Worm (Caenorhabditis elegans): ENCODE measurements around the gene Y62E10A.20.

- no peak for TF ChIP-seq nhr-25 (tag; optimal IDR thresholded peaks at IDR 0.05; ENCODE audit: borderline replicate concordance, insufficient read depth)
- TF ChIP-seq ZK546.5 (tag; optimal IDR thresholded peaks at IDR 0.05), result no peak
- no peak for TF ChIP-seq unc-62 (GFP tag; optimal IDR thresholded peaks at IDR 0.05 in 1 of 2)
- no peak for TF ChIP-seq unc-62 (tag; optimal IDR thresholded peaks at IDR 0.05)
- TF ChIP-seq nhr-6 (tag; optimal IDR thresholded peaks at IDR 0.05), result no peak
Measured at ce11 chrIV:13394686-13395085, 8.8 kb upstream of the Y62E10A.20 start.

All from whole organism, L4 larva.